Fruit fly (Drosophila melanogaster) whole organism, embryonic: ENCODE measurements around the gene CG31792.
A peak's percentile ranks its signal among the peaks of the same experiment; 100 is the strongest.

Source experiments
- Adf1 ChIP-seq: fragments of 200-800 bp; sonication (Bioruptor generic); IDR thresholded peaks from 2 replicates; pipeline ENCODE4 v1.3.6; 2022; ENCODE audit warnings: missing biosample characterization, missing genetic modification characterization
- Atf-2 ChIP-seq: fragments of 200-800 bp; sonication (Bioruptor generic); optimal IDR thresholded peaks from 2 replicates; lab custom pipeline; 2016; ENCODE audit warnings: missing biosample characterization, missing genetic modification characterization
- CG10147 ChIP-seq: fragments of 200-800 bp; sonication (Bioruptor generic); optimal IDR thresholded peaks from 2 replicates; lab custom pipeline; 2019; ENCODE audit warnings: missing biosample characterization, mild to moderate bottlenecking, missing genetic modification characterization, moderate library complexity
- CG10366 ChIP-seq: fragments of 200-800 bp; sonication (Bioruptor generic); IDR thresholded peaks from 2 replicates; pipeline ENCODE4 v1.3.6; 2022; ENCODE audit warnings: missing biosample characterization, missing genetic modification characterization
- CG10565 ChIP-seq: fragments of 200-800 bp; sonication (Bioruptor generic); optimal IDR thresholded peaks from 3 replicates; lab custom pipeline; 2016; ENCODE audit warnings: missing biosample characterization, mild to moderate bottlenecking, missing genetic modification characterization
- CG10654 ChIP-seq: fragments of 200-800 bp; sonication (Bioruptor generic); optimal IDR thresholded peaks from 2 replicates; lab custom pipeline; 2016; ENCODE audit warnings: missing biosample characterization, missing genetic modification characterization
- CG11456 ChIP-seq: fragments of 200-800 bp; sonication (Bioruptor generic); IDR thresholded peaks from 3 replicates; pipeline ENCODE4 v1.3.6; 2022; ENCODE audit warnings: missing biosample characterization, missing genetic modification characterization
- CG13424 ChIP-seq: fragments of 200-800 bp; sonication (Bioruptor generic); optimal IDR thresholded peaks from 2 replicates; lab custom pipeline; 2019; ENCODE audit warnings: missing biosample characterization, mild to moderate bottlenecking, missing genetic modification characterization, moderate library complexity
- CG17912 ChIP-seq: fragments of 200-800 bp; sonication (Bioruptor generic); optimal IDR thresholded peaks from 2 replicates; lab custom pipeline; 2018; ENCODE audit warnings: missing biosample characterization, mild to moderate bottlenecking, missing genetic modification characterization
- CG1832 ChIP-seq: fragments of 200-800 bp; sonication (Bioruptor generic); optimal IDR thresholded peaks from 2 replicates; lab custom pipeline; 2017; ENCODE audit warnings: missing biosample characterization, mild to moderate bottlenecking, missing genetic modification characterization, inconsistent platforms
- CG2202 ChIP-seq: fragments of 200-800 bp; sonication (Bioruptor generic); optimal IDR thresholded peaks from 2 replicates; lab custom pipeline; 2018; ENCODE audit warnings: missing biosample characterization, mild to moderate bottlenecking, missing genetic modification characterization
- CG31224 ChIP-seq: fragments of 200-800 bp; sonication (Bioruptor generic); IDR thresholded peaks from 2 replicates; pipeline ENCODE4 v1.3.6; 2022; ENCODE audit warnings: missing biosample characterization, missing genetic modification characterization
- CG31388 ChIP-seq: fragments of 200-800 bp; sonication (Bioruptor generic); optimal IDR thresholded peaks from 2 replicates; lab custom pipeline; 2016; ENCODE audit warnings: missing biosample characterization, missing genetic modification characterization
- CG31441 ChIP-seq: fragments of 200-800 bp; sonication (Bioruptor generic); IDR thresholded peaks from 2 replicates; pipeline ENCODE4 v1.3.6; 2022; ENCODE audit warnings: missing biosample characterization, missing genetic modification characterization
- CG3838 ChIP-seq: fragments of 200-800 bp; sonication (Bioruptor generic); optimal IDR thresholded peaks from 3 replicates; lab custom pipeline; 2016; ENCODE audit warnings: missing biosample characterization, missing genetic modification characterization
- CG42726 ChIP-seq: fragments of 200-800 bp; sonication (Bioruptor generic); IDR thresholded peaks from 2 replicates; pipeline ENCODE4 v1.3.6; 2022; ENCODE audit warnings: missing biosample characterization, missing genetic modification characterization; ENCODE audit not compliant: partially characterized antibody
- CG7372 ChIP-seq: fragments of 200-800 bp; sonication (Bioruptor generic); IDR thresholded peaks from 2 replicates; pipeline ENCODE4 v1.3.6; 2022; ENCODE audit warnings: missing biosample characterization, missing genetic modification characterization
- CG7556 ChIP-seq: fragments of 200-800 bp; sonication (Bioruptor generic); optimal IDR thresholded peaks from 2 replicates; lab custom pipeline; 2017; ENCODE audit warnings: missing biosample characterization, mild to moderate bottlenecking, missing genetic modification characterization
- CG7745 ChIP-seq: fragments of 200-800 bp; sonication (Bioruptor generic); optimal IDR thresholded peaks from 2 replicates; lab custom pipeline; 2018; ENCODE audit warnings: missing biosample characterization, mild to moderate bottlenecking, missing genetic modification characterization, moderate library complexity
- CG8089 ChIP-seq: fragments of 200-800 bp; sonication (Bioruptor generic); optimal IDR thresholded peaks from 3 replicates; lab custom pipeline; 2016; ENCODE audit warnings: missing biosample characterization, missing genetic modification characterization
- CG8388 ChIP-seq: fragments of 200-800 bp; sonication (Bioruptor generic); optimal IDR thresholded peaks from 2 replicates; lab custom pipeline; 2019; ENCODE audit warnings: missing biosample characterization, mild to moderate bottlenecking, missing genetic modification characterization, moderate library complexity
- CG8765 ChIP-seq: fragments of 200-800 bp; sonication (Bioruptor generic); IDR thresholded peaks from 2 replicates; pipeline ENCODE4 v1.3.6; 2022; ENCODE audit warnings: missing biosample characterization, missing genetic modification characterization
- Dbx ChIP-seq: fragments of 200-800 bp; sonication (Bioruptor generic); IDR thresholded peaks from 3 replicates; pipeline ENCODE4 v1.3.6; 2022; ENCODE audit warnings: missing biosample characterization, missing genetic modification characterization
- Dip3 ChIP-seq: fragments of 200-800 bp; sonication (Bioruptor generic); optimal IDR thresholded peaks from 3 replicates; lab custom pipeline; 2016; ENCODE audit warnings: missing biosample characterization, missing genetic modification characterization
- Drgx ChIP-seq: fragments of 200-800 bp; sonication (Bioruptor generic); IDR thresholded peaks from 2 replicates; pipeline ENCODE4 v1.3.6; 2022; ENCODE audit warnings: missing biosample characterization, missing genetic modification characterization
- Elba2 ChIP-seq: fragments of 200-800 bp; sonication (Bioruptor generic); optimal IDR thresholded peaks from 3 replicates; lab custom pipeline; 2016; ENCODE audit warnings: missing biosample characterization, missing genetic modification characterization
- Fer3 ChIP-seq: fragments of 200-800 bp; sonication (Bioruptor generic); optimal IDR thresholded peaks from 2 replicates; lab custom pipeline; 2018; ENCODE audit warnings: missing biosample characterization, mild to moderate bottlenecking, missing genetic modification characterization, moderate library complexity
- HmgZ ChIP-seq: fragments of 200-800 bp; sonication (Bioruptor generic); optimal IDR thresholded peaks from 2 replicates; lab custom pipeline; 2018; ENCODE audit warnings: missing biosample characterization, mild to moderate bottlenecking, missing genetic modification characterization
- Hmx ChIP-seq: fragments of 200-800 bp; sonication (Bioruptor generic); optimal IDR thresholded peaks from 2 replicates; lab custom pipeline; 2016; ENCODE audit warnings: missing biosample characterization, missing genetic modification characterization
- NC2β ChIP-seq: fragments of 200-800 bp; sonication (Bioruptor generic); optimal IDR thresholded peaks from 2 replicates; lab custom pipeline; 2016; ENCODE audit warnings: missing biosample characterization, missing genetic modification characterization
- Neu2 ChIP-seq: fragments of 200-800 bp; sonication (Bioruptor generic); optimal IDR thresholded peaks from 3 replicates; lab custom pipeline; 2016; ENCODE audit warnings: missing biosample characterization, missing genetic modification characterization, borderline replicate concordance
- Optix ChIP-seq: fragments of 200-800 bp; sonication (Bioruptor generic); IDR thresholded peaks from 3 replicates; pipeline ENCODE4 v1.3.6; 2022; ENCODE audit warnings: missing biosample characterization, missing genetic modification characterization
- Rx ChIP-seq: fragments of 200-800 bp; sonication (Bioruptor generic); IDR thresholded peaks from 2 replicates; pipeline ENCODE4 v1.3.6; 2022; ENCODE audit warnings: missing biosample characterization, missing genetic modification characterization
- Spps ChIP-seq: fragments of 200-800 bp; sonication (Bioruptor generic); optimal IDR thresholded peaks from 2 replicates; lab custom pipeline; 2018; ENCODE audit warnings: missing biosample characterization, mild to moderate bottlenecking, missing genetic modification characterization
- Ssrp ChIP-seq: fragments of 200-800 bp; sonication (Bioruptor generic); optimal IDR thresholded peaks from 2 replicates; lab custom pipeline; 2018; ENCODE audit warnings: missing biosample characterization, mild to moderate bottlenecking, missing genetic modification characterization, moderate library complexity
- TFAM ChIP-seq: fragments of 200-800 bp; sonication (Bioruptor generic); optimal IDR thresholded peaks from 2 replicates; lab custom pipeline; 2017; ENCODE audit warnings: missing biosample characterization, missing genetic modification characterization, inconsistent platforms
- al ChIP-seq: fragments of 200-800 bp; sonication (Bioruptor generic); IDR thresholded peaks from 2 replicates; pipeline ENCODE4 v1.3.6; 2022; ENCODE audit warnings: missing biosample characterization, missing genetic modification characterization
- ase ChIP-seq: fragments of 200-800 bp; sonication (Bioruptor generic); IDR thresholded peaks from 3 replicates; pipeline ENCODE4 v1.3.6; 2022; ENCODE audit warnings: missing biosample characterization, missing genetic modification characterization
- az2 ChIP-seq: fragments of 200-800 bp; sonication (Bioruptor generic); optimal IDR thresholded peaks from 3 replicates; lab custom pipeline; 2016; ENCODE audit warnings: missing biosample characterization, missing genetic modification characterization
- bigmax ChIP-seq: fragments of 200-800 bp; sonication (Bioruptor generic); optimal IDR thresholded peaks from 2 replicates; lab custom pipeline; 2018; ENCODE audit warnings: missing biosample characterization, mild to moderate bottlenecking, missing genetic modification characterization
- bsh ChIP-seq, 2 experiments: fragments of 200-800 bp; sonication (Bioruptor generic); optimal IDR thresholded peaks; 2 replicates each; lab custom pipeline; 2017 to 2018; ENCODE audit warnings: mild to moderate bottlenecking in 2 of 2, missing biosample characterization in 2 of 2, missing genetic modification characterization in 2 of 2, moderate library complexity in 1 of 2
- cas ChIP-seq: fragments of 200-800 bp; sonication (Bioruptor generic); IDR thresholded peaks from 2 replicates; pipeline ENCODE4 v1.3.6; 2022; ENCODE audit warnings: missing biosample characterization, missing genetic modification characterization
- cg ChIP-seq: fragments of 200-800 bp; sonication (Bioruptor generic); optimal IDR thresholded peaks from 3 replicates; lab custom pipeline; 2019; ENCODE audit warnings: missing biosample characterization, mild to moderate bottlenecking, missing genetic modification characterization, moderate library complexity
- dati ChIP-seq: fragments of 200-800 bp; sonication (Bioruptor generic); IDR thresholded peaks from 2 replicates; pipeline ENCODE4 v1.3.6; 2022; ENCODE audit warnings: missing biosample characterization, missing genetic modification characterization
- dm ChIP-seq: fragments of 200-800 bp; sonication (Bioruptor generic); optimal IDR thresholded peaks from 3 replicates; lab custom pipeline; 2016; ENCODE audit warnings: missing biosample characterization, missing genetic modification characterization
- en ChIP-seq: fragments of 200-800 bp; sonication (Bioruptor generic); optimal IDR thresholded peaks from 2 replicates; lab custom pipeline; 2016; ENCODE audit warnings: missing biosample characterization, missing genetic modification characterization
- gce ChIP-seq: fragments of 200-800 bp; sonication (Bioruptor generic); IDR thresholded peaks from 3 replicates; pipeline ENCODE4 v1.3.6; 2022; ENCODE audit warnings: missing biosample characterization, missing genetic modification characterization
- gcm2 ChIP-seq: fragments of 200-800 bp; sonication (Bioruptor generic); optimal IDR thresholded peaks from 2 replicates; lab custom pipeline; 2016; ENCODE audit warnings: missing biosample characterization, missing genetic modification characterization
- gsb-n ChIP-seq: fragments of 200-800 bp; sonication (Bioruptor generic); optimal IDR thresholded peaks from 3 replicates; lab custom pipeline; 2018; ENCODE audit warnings: missing biosample characterization, mild to moderate bottlenecking, missing genetic modification characterization
- pzg ChIP-seq: fragments of 200-800 bp; sonication (Bioruptor generic); optimal IDR thresholded peaks from 3 replicates; lab custom pipeline; 2018; ENCODE audit warnings: missing biosample characterization, mild to moderate bottlenecking, missing genetic modification characterization, moderate library complexity
- row ChIP-seq: fragments of 200-800 bp; sonication (Bioruptor generic); IDR thresholded peaks from 3 replicates; pipeline ENCODE4 v1.3.6; 2022; ENCODE audit warnings: missing biosample characterization, missing genetic modification characterization
- seq ChIP-seq: fragments of 200-800 bp; sonication (Bioruptor generic); IDR thresholded peaks from 2 replicates; pipeline ENCODE4 v1.3.6; 2022; ENCODE audit warnings: missing biosample characterization, missing genetic modification characterization
- zfh1 ChIP-seq: fragments of 200-800 bp; sonication (Bioruptor generic); IDR thresholded peaks from 3 replicates; pipeline ENCODE4 v1.3.6; 2022; ENCODE audit warnings: missing biosample characterization, missing genetic modification characterization

The CG31792 gene

dm6 chr2L:18951674-18952073 is 45.6 kb upstream of the CG31792 start, which contains the start of gene Nedd8 (continued):
- 0 out of 3 replicates have a peak, but pooled peaks have one; percentile 30 for TF ChIP-seq Dbx (GFP tag; lab: Robert Waterston, UW)
- TF ChIP-seq seq (GFP tag; lab: Robert Waterston, UW), result no peak
- TF ChIP-seq az2, result no peak
- no peak for TF ChIP-seq CG31224 (GFP tag; lab: Robert Waterston, UW)
- no peak for TF ChIP-seq TFAM (GFP tag; lab: Kevin White, UChicago)
- no peak for TF ChIP-seq CG10565 (GFP tag; lab: Kevin White, UChicago)
- TF ChIP-seq CG1832 (GFP tag; lab: Kevin White, UChicago), result no peak
- TF ChIP-seq Elba2 (GFP tag; lab: Kevin White, UChicago), result no peak
- TF ChIP-seq CG8388, result no peak
- no peak for TF ChIP-seq ase (GFP tag; lab: Robert Waterston, UW)
- TF ChIP-seq CG7372 (GFP tag; lab: Robert Waterston, UW), result no peak
- TF ChIP-seq Atf-2 (GFP tag; lab: Kevin White, UChicago), result no peak
- TF ChIP-seq bigmax, result no peak
- TF ChIP-seq CG17912 (GFP tag; lab: Kevin White, UChicago), result no peak
- peak; percentile 92 for TF ChIP-seq CG42726 (GFP tag; lab: Robert Waterston, UW)
- no peak for TF ChIP-seq CG10654
- no peak for TF ChIP-seq Spps (tag; lab: Kevin White, UChicago)
- no peak for TF ChIP-seq gcm2 (GFP tag; lab: Kevin White, UChicago)
- no peak for TF ChIP-seq CG7745 (tag; lab: Kevin White, UChicago)
- TF ChIP-seq Rx (GFP tag; lab: Robert Waterston, UW), result no peak
- TF ChIP-seq CG8765 (GFP tag; lab: Robert Waterston, UW), result no peak
- TF ChIP-seq CG11456, result no peak
- TF ChIP-seq Fer3 (tag; lab: Kevin White, UChicago), result no peak
- peak; percentile 83 for TF ChIP-seq pzg (GFP tag; lab: Kevin White, UChicago)
- TF ChIP-seq CG31441 (GFP tag; lab: Robert Waterston, UW), result no peak
- no peak for TF ChIP-seq gce
- TF ChIP-seq Drgx (GFP tag; lab: Robert Waterston, UW), result no peak
- no peak; the same call in 1 of the 2 replicates for TF ChIP-seq Adf1
- TF ChIP-seq CG13424 (tag; lab: Kevin White, UChicago), result no peak
- TF ChIP-seq gsb-n (tag; lab: Kevin White, UChicago), result no peak
- TF ChIP-seq dm (GFP tag; lab: Kevin White, UChicago), result no peak
- peak; percentile 7 for TF ChIP-seq CG10147 (GFP tag; lab: Kevin White, UChicago)
- no peak for TF ChIP-seq zfh1 (GFP tag; lab: Robert Waterston, UW)
- no peak for TF ChIP-seq al (GFP tag; lab: Robert Waterston, UW)
- TF ChIP-seq dati (GFP tag; lab: Robert Waterston, UW), result no peak
- no peak for TF ChIP-seq Ssrp (tag; lab: Kevin White, UChicago)
- no peak for TF ChIP-seq Dip3 (GFP tag; lab: Kevin White, UChicago)
- no peak for TF ChIP-seq Hmx (GFP tag; lab: Kevin White, UChicago)
- no peak for TF ChIP-seq cas
- TF ChIP-seq CG8089, result no peak
- TF ChIP-seq bsh (GFP tag; optimal IDR thresholded peaks at IDR 0.05; lab: Kevin White, UChicago), result no peak
- TF ChIP-seq CG31388, result no peak
- TF ChIP-seq Optix (GFP tag; lab: Robert Waterston, UW), result no peak
- TF ChIP-seq en (GFP tag; lab: Kevin White, UChicago), result no peak
- no peak for TF ChIP-seq cg (GFP tag; lab: Kevin White, UChicago)
- TF ChIP-seq CG7556, result no peak
- no peak for TF ChIP-seq CG10366 (GFP tag; lab: Robert Waterston, UW)
- TF ChIP-seq Neu2 (GFP tag; lab: Kevin White, UChicago), result no peak
- no peak for TF ChIP-seq CG3838 (GFP tag; lab: Kevin White, UChicago)
- TF ChIP-seq row, result peak; percentile 42; the same call in 2 of the 3 replicates
- TF ChIP-seq CG2202 (tag; lab: Kevin White, UChicago), result no peak
- TF ChIP-seq NC2β (GFP tag; lab: Kevin White, UChicago), result no peak
- TF ChIP-seq HmgZ, result peak; percentile 63
